Fruit fly (Drosophila melanogaster): ENCODE results near the gene mtTFB1.

dm6 chr3L:11684522-11684851, 24.3 kb upstream of the mtTFB1 start:
- TF ChIP-seq CG15336 (GFP tag; IDR thresholded peaks at IDR 0.05) (no peak), CG6854 (GFP tag; optimal IDR thresholded peaks at IDR 0.05) (no peak), OdsH (GFP tag; optimal IDR thresholded peaks at IDR 0.05) (no peak), Ets21C (GFP tag; optimal IDR thresholded peaks at IDR 0.05) (no peak), dac (GFP tag; optimal IDR thresholded peaks at IDR 0.05) (no peak), net (GFP tag; optimal IDR thresholded peaks at IDR 0.05) (no peak), achi (GFP tag; optimal IDR thresholded peaks at IDR 0.05) (no peak), topi (GFP tag; optimal IDR thresholded peaks at IDR 0.05) (no peak)
